Comparison of ENCODE assay signal across 1 fruit fly cellular context in the genomic region with DNA sequence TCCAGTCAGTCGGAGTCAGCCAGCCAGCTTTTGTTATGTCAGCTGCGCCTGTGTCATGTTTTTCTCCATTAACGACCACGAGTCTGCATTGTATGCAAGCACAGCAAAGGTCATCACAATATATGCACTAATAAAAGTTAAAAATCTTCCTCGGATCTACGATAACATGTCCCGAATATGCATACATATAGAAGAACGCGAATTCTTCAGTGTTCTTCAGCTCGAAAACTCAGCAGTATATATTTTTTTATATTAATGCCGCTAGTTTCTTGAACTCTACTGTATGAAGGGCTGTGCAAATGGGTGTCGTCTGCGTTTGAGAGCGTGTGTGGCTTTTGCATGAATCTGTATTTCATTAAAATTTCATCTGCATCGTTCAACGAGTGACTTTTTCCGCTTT.
TF ChIP-seq lines count a peak whose summit lies in the region.

No protein-coding gene starts in this region.

TF ChIP-seq in whole organism, prepupa, 60 proteins besides CTCF, POLR2A, EP300 and RAD21 (continued from another document):
- TF ChIP-seq acj6 (GFP tag; optimal IDR thresholded peaks at IDR 0.05; lab: Kevin White, UChicago) (peak; percentile 62), CG10631 (GFP tag; optimal IDR thresholded peaks at IDR 0.05; lab: Kevin White, UChicago) (peak; percentile 37), Hr39 (GFP tag; optimal IDR thresholded peaks at IDR 0.05; lab: Kevin White, UChicago) (peak; percentile 45), achi (GFP tag; optimal IDR thresholded peaks at IDR 0.05; lab: Kevin White, UChicago) (peak; percentile 34), CG8632 (GFP tag; optimal IDR thresholded peaks at IDR 0.05; lab: Kevin White, UChicago) (peak; percentile 25), CG3032 (tag; optimal IDR thresholded peaks at IDR 0.05; lab: Kevin White, UChicago) (no peak), Eip75B (GFP tag; optimal IDR thresholded peaks at IDR 0.05; lab: Kevin White, UChicago) (peak; percentile 52), vri (GFP tag; optimal IDR thresholded peaks at IDR 0.05; lab: Kevin White, UChicago) (peak; percentile 14), CG8119 (GFP tag; IDR thresholded peaks at IDR 0.05; lab: Robert Waterston, UW) (peak; percentile 59; the same call in 2 of the 3 replicates), spab (GFP tag; optimal IDR thresholded peaks at IDR 0.05; lab: Kevin White, UChicago) (peak; percentile 18), salr (GFP tag; optimal IDR thresholded peaks at IDR 0.05; lab: Kevin White, UChicago) (peak in 1 of 2 experiments; percentile 28), CG34406 (GFP tag; optimal IDR thresholded peaks at IDR 0.05; lab: Kevin White, UChicago) (peak; percentile 44), Sox14 (GFP tag; optimal IDR thresholded peaks at IDR 0.05; lab: Kevin White, UChicago) (no peak), Hr38 (GFP tag; optimal IDR thresholded peaks at IDR 0.05; lab: Kevin White, UChicago) (no peak), CG32006 (GFP tag; optimal IDR thresholded peaks at IDR 0.05; lab: Kevin White, UChicago) (peak; percentile 49), CG1621 (tag; optimal IDR thresholded peaks at IDR 0.05; lab: Kevin White, UChicago) (no peak), eg (GFP tag; IDR thresholded peaks at IDR 0.05; lab: Robert Waterston, UW) (no peak), net (GFP tag; optimal IDR thresholded peaks at IDR 0.05; lab: Kevin White, UChicago) (no peak), Sox102F (GFP tag; optimal IDR thresholded peaks at IDR 0.05; lab: Kevin White, UChicago) (peak; percentile 57), CG7368 (GFP tag; optimal IDR thresholded peaks at IDR 0.05; lab: Kevin White, UChicago) (no peak), Blimp-1 (GFP tag; optimal IDR thresholded peaks at IDR 0.05; lab: Kevin White, UChicago) (no peak)
